Worm (Caenorhabditis elegans): ENCODE results near the gene arrd-13.

ce11 chrII:13725793-13726192 is 32.4 kb upstream of the arrd-13 start, which contains the start of the genes Y54G9A.7 and bub-3:
- TF ChIP-seq cog-1 (tag; optimal IDR thresholded peaks at IDR 0.05) (no peak), flt-1 (GFP tag; IDR thresholded peaks at IDR 0.05) (no peak), ztf-23 (GFP tag; IDR thresholded peaks at IDR 0.05) (no peak), ztf-29 (GFP tag; IDR thresholded peaks at IDR 0.05) (no peak), med-1 (GFP tag; optimal IDR thresholded peaks at IDR 0.05; ENCODE audit: insufficient read depth) (no peak)
